Fruit fly (Drosophila melanogaster) whole organism, adult: ENCODE measurements around the gene Cow.

Experiments used
- CG11617 ChIP-seq: fragments of 200-800 bp; sonication (Bioruptor generic); optimal IDR thresholded peaks from 2 replicates; lab custom pipeline; 2017; ENCODE audit warnings: mild to moderate bottlenecking, missing biosample characterization, missing genetic modification reagents, missing genetic modification characterization
- CG12768 ChIP-seq: fragments of 200-800 bp; sonication (Bioruptor generic); optimal IDR thresholded peaks from 2 replicates; lab custom pipeline; 2017; ENCODE audit warnings: missing biosample characterization, missing genetic modification characterization, mild to moderate bottlenecking, moderate library complexity, missing genetic modification reagents
- CG14711 ChIP-seq: fragments of 200-800 bp; sonication (Bioruptor generic); optimal IDR thresholded peaks from 2 replicates; lab custom pipeline; 2018; ENCODE audit warnings: missing biosample characterization, mild to moderate bottlenecking, missing genetic modification characterization, moderate library complexity
- CG1620 ChIP-seq: fragments of 200-800 bp; sonication (Bioruptor generic); optimal IDR thresholded peaks from 2 replicates; lab custom pipeline; 2016; ENCODE audit warnings: missing biosample characterization, missing genetic modification characterization
- CG33017 ChIP-seq: fragments of 200-800 bp; sonication (Bioruptor generic); optimal IDR thresholded peaks from 2 replicates; lab custom pipeline; 2018; ENCODE audit warnings: missing biosample characterization, mild to moderate bottlenecking, missing genetic modification characterization, moderate library complexity
- CG5204 ChIP-seq: fragments of 200-800 bp; sonication (Bioruptor generic); optimal IDR thresholded peaks from 2 replicates; lab custom pipeline; 2016; ENCODE audit warnings: missing biosample characterization, missing genetic modification characterization
- CG7045 ChIP-seq: fragments of 200-800 bp; sonication (Bioruptor generic); optimal IDR thresholded peaks from 2 replicates; lab custom pipeline; 2017; ENCODE audit warnings: missing biosample characterization, mild to moderate bottlenecking, missing genetic modification characterization
- CG7101 ChIP-seq: fragments of 200-800 bp; sonication (Bioruptor generic); optimal IDR thresholded peaks from 2 replicates; lab custom pipeline; 2018; ENCODE audit warnings: missing biosample characterization, mild to moderate bottlenecking, missing genetic modification characterization, moderate library complexity
- Clk ChIP-seq: fragments of 200-800 bp; sonication (Bioruptor generic); optimal IDR thresholded peaks from 2 replicates; lab custom pipeline; 2017; ENCODE audit warnings: missing biosample characterization, missing genetic modification characterization
- Crg-1 ChIP-seq: fragments of 200-800 bp; sonication (Bioruptor generic); optimal IDR thresholded peaks from 2 replicates; lab custom pipeline; 2016; ENCODE audit warnings: missing biosample characterization, missing genetic modification characterization
- Hr96 ChIP-seq: fragments of 200-800 bp; sonication (Bioruptor generic); optimal IDR thresholded peaks from 2 replicates; lab custom pipeline; 2016; ENCODE audit warnings: missing biosample characterization, missing genetic modification characterization
- Mnt ChIP-seq: fragments of 200-800 bp; sonication (Bioruptor generic); optimal IDR thresholded peaks from 2 replicates; lab custom pipeline; 2016; ENCODE audit warnings: missing biosample characterization, mild to moderate bottlenecking, missing genetic modification characterization
- bab1 ChIP-seq: fragments of 200-800 bp; sonication (Bioruptor generic); optimal IDR thresholded peaks from 3 replicates; lab custom pipeline; 2019; ENCODE audit warnings: missing biosample characterization, mild to moderate bottlenecking, missing genetic modification characterization, moderate library complexity
- cic ChIP-seq: fragments of 200-800 bp; sonication (Bioruptor generic); optimal IDR thresholded peaks from 2 replicates; lab custom pipeline; 2017; ENCODE audit warnings: missing biosample characterization, mild to moderate bottlenecking, missing genetic modification characterization, moderate library complexity
- cnc ChIP-seq, 2 experiments: fragments of >200 bp; optimal IDR thresholded peaks; 2 replicates each; lab custom pipeline; 2017
- kay ChIP-seq: fragments of 200-800 bp; sonication (Bioruptor generic); peaks from one replicate; lab custom pipeline; 2016; ENCODE audit warnings: missing biosample characterization, missing genetic modification characterization, borderline replicate concordance
- ovo ChIP-seq: fragments of 200-800 bp; sonication (Bioruptor generic); optimal IDR thresholded peaks from 2 replicates; lab custom pipeline; 2016; ENCODE audit warnings: missing biosample characterization, missing genetic modification characterization
- pad ChIP-seq: fragments of 200-800 bp; sonication (Bioruptor generic); optimal IDR thresholded peaks from 3 replicates; lab custom pipeline; 2017; ENCODE audit warnings: missing biosample characterization, missing genetic modification characterization, mild to moderate bottlenecking, moderate library complexity, missing genetic modification reagents
- tj ChIP-seq: fragments of 200-800 bp; sonication (Bioruptor generic); optimal IDR thresholded peaks from 3 replicates; lab custom pipeline; 2017; ENCODE audit warnings: missing biosample characterization, mild to moderate bottlenecking, missing genetic modification characterization, moderate library complexity
- toe ChIP-seq: fragments of 200-800 bp; sonication (Bioruptor generic); optimal IDR thresholded peaks from 2 replicates; lab custom pipeline; 2016; ENCODE audit warnings: missing biosample characterization, missing genetic modification characterization

Cow gene

DNA sequence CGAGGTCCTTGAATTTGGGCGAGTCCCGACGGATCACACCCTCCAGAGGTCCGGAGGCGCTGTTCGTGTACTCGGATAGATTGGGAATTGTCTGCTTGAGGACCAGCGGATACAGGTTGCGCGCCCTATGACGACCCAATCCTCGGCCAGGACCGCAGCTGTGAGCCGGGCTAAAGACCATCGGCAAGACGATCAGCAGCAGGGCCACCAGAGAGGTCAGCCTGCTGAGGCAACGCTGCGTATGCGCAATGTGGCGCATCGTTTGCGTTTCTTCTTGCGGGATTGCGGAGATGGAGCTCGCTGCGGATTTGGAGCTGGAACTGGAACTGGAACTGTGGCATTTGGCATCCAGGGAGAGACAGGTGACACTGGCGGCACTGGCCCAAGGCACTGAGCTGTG, 28.6 kb upstream of the Cow start:
- TF ChIP-seq toe (GFP tag; lab: Kevin White, UChicago) (no peak), CG14711 (tag; lab: Kevin White, UChicago) (no peak), CG7101 (tag; lab: Kevin White, UChicago) (no peak), Hr96 (GFP tag; lab: Kevin White, UChicago) (no peak), CG7045 (GFP tag; lab: Kevin White, UChicago) (no peak), CG1620 (GFP tag; lab: Kevin White, UChicago) (no peak), CG12768 (no peak), CG11617 (GFP tag; lab: Kevin White, UChicago) (no peak), Crg-1 (GFP tag; lab: Kevin White, UChicago) (no peak), ovo (no peak), Clk (GFP tag; lab: Kevin White, UChicago) (no peak), CG5204 (GFP tag; lab: Kevin White, UChicago) (no peak), bab1 (GFP tag; lab: Kevin White, UChicago) (no peak), cic (no peak), tj (GFP tag; lab: Kevin White, UChicago) (no peak), CG33017 (tag; lab: Kevin White, UChicago) (no peak), cnc (optimal IDR thresholded peaks at IDR 0.05; lab: Kevin White, UChicago) (no peak), pad (GFP tag; lab: Kevin White, UChicago) (no peak)

DNA sequence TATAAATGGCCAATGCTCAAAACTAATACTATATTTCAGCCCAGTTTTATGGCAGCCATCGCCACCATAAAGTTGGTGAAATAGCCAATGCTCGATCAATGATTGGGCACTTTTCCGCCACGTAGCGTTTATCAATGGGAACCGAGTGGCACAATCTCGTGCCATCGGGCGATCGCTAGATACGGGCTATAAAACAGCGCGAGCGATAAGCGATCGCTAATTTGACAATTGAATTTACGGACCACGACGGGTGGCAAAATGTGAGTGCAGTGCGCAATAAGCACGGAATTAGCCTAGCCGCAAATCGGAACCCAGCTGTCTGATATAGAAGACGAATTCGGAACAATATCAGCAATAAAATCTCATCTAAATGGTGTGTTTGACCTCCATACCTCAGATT, 27.8 kb upstream of the Cow start:
- TF ChIP-seq CG1620 (GFP tag; lab: Kevin White, UChicago), result no peak
- peak; percentile 11 to 52 for TF ChIP-seq cnc (optimal IDR thresholded peaks at IDR 0.05; lab: Kevin White, UChicago)

DNA sequence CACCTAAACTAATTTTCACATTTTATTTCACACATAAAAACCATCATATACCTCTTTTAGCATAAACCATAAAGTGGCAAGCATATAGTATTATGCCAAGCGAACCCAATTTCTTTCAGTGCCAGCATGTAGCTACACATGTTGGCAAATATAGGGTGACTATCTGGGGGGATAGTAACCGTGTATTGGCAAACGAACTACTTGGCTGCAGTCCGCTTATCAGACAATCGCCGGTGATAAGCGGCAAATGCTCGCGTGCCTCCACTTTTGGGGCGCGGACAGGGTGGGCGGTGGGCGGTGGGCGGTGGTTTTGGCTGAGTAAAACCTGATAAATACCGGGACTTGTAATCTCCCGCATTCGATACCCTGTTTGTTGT, 27.1 kb upstream of the Cow start:
- no peak for TF ChIP-seq kay (GFP tag; lab: Kevin White, UChicago)
- TF ChIP-seq CG14711 (tag; lab: Kevin White, UChicago), result no peak
- no peak for TF ChIP-seq bab1 (GFP tag; lab: Kevin White, UChicago)
- TF ChIP-seq CG12768, result peak; percentile 41
- TF ChIP-seq CG7101 (tag; lab: Kevin White, UChicago), result peak; percentile 11
- TF ChIP-seq CG11617 (GFP tag; lab: Kevin White, UChicago), result peak; percentile 53
- no peak for TF ChIP-seq cnc (optimal IDR thresholded peaks at IDR 0.05; lab: Kevin White, UChicago)
- TF ChIP-seq Mnt, result peak; percentile 28
- TF ChIP-seq Crg-1 (GFP tag; lab: Kevin White, UChicago), result no peak
- TF ChIP-seq CG7045 (GFP tag; lab: Kevin White, UChicago), result peak; percentile 37
- no peak for TF ChIP-seq CG1620 (GFP tag; lab: Kevin White, UChicago)
- TF ChIP-seq Hr96 (GFP tag; lab: Kevin White, UChicago), result peak; percentile 1
- TF ChIP-seq Clk (GFP tag; lab: Kevin White, UChicago), result peak; percentile 15
- TF ChIP-seq cic, result no peak
- TF ChIP-seq tj (GFP tag; lab: Kevin White, UChicago), result no peak
- peak; percentile 14 for TF ChIP-seq toe (GFP tag; lab: Kevin White, UChicago)
- no peak for TF ChIP-seq CG5204 (GFP tag; lab: Kevin White, UChicago)
- TF ChIP-seq pad (GFP tag; lab: Kevin White, UChicago), result peak; percentile 5
- TF ChIP-seq ovo, result no peak

DNA sequence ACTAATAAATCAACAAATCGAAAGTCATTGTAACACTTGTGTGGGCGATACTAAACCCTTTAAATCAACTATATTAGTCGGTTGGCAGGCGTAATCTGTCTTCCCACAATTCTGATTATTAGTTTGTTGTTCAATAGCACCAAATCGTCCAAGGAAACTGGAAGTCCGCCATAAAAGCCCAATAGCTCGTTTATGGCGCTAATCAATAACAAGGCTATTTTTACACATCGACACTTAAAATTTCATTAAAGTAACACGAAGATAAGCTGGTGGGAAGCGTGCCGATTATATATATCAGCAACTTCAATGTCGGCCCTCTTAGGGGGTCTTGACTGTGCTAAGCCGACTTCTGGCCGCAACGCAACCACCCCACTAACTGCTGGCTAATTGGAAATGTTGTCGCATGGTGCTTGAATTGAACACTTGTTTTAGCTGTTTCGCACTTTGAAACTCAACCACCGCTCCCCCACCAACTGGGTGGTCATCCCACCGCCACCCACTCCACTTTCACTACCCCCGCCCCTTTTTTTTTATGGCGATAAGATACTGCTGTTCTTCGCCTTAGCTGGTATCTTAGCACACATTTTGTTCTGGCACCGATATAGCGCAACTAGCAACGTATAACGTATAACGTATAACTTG, 26.6 kb upstream of the Cow start:
- TF ChIP-seq Crg-1 (GFP tag; lab: Kevin White, UChicago) (no peak), cic (peak; percentile 71), kay (GFP tag; lab: Kevin White, UChicago) (no peak), CG12768 (peak; percentile 69)

DNA sequence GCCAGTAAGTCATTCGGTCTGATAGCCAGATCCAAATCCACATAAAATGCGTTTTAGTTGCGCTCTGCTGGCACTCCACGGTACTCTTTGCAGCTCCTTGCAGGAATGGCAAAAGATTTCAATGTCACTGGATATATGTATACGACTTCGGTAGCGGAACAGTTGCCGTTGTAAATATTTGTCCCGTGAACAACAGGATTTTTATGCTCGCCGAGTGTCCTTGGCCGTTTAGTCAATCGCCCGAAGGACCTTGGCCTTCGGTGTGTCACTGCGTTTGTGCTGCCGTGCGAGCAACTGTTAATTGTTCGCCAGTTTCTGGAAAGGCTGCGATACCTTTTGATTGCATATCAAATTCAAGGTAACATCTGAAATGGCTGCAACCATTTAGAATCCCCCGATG, 25.9 kb upstream of the Cow start:
- TF ChIP-seq CG7101 (tag; lab: Kevin White, UChicago), result no peak
- no peak for TF ChIP-seq Mnt
- TF ChIP-seq CG11617 (GFP tag; lab: Kevin White, UChicago), result no peak
- no peak for TF ChIP-seq pad (GFP tag; lab: Kevin White, UChicago)
- TF ChIP-seq CG14711 (tag; lab: Kevin White, UChicago), result no peak
- no peak for TF ChIP-seq cic
- no peak for TF ChIP-seq cnc (optimal IDR thresholded peaks at IDR 0.05; lab: Kevin White, UChicago)
- TF ChIP-seq kay (GFP tag; lab: Kevin White, UChicago), result no peak
- TF ChIP-seq bab1 (GFP tag; lab: Kevin White, UChicago), result no peak
- TF ChIP-seq CG5204 (GFP tag; lab: Kevin White, UChicago), result no peak
- TF ChIP-seq CG33017 (tag; lab: Kevin White, UChicago), result no peak
- TF ChIP-seq Clk (GFP tag; lab: Kevin White, UChicago), result no peak

DNA sequence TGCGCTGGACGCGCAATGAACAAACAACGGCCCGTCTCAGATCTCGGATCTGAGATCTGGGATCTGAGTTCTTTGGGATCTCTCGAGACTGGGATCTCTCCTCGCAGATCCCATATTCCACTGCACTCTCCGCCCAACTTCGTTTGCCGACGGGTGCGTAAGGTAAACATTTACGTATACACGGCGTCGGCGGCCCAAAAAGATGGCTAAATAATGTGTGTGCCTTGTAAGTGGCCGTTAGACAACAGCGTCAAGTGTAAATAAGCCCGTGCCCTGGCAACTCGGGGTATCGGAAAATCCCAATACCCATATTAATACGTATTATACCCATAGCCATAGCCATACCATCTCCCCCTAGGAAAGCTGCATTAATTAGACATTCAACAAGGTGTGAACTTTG, 22.2 kb upstream of the Cow start:
- no peak for TF ChIP-seq CG33017 (tag; lab: Kevin White, UChicago)
- TF ChIP-seq CG1620 (GFP tag; lab: Kevin White, UChicago), result no peak
- TF ChIP-seq kay (GFP tag; lab: Kevin White, UChicago), result no peak
- no peak for TF ChIP-seq toe (GFP tag; lab: Kevin White, UChicago)
- TF ChIP-seq ovo, result no peak
- TF ChIP-seq tj (GFP tag; lab: Kevin White, UChicago), result no peak
- TF ChIP-seq cic, result no peak
- TF ChIP-seq pad (GFP tag; lab: Kevin White, UChicago), result no peak
- no peak for TF ChIP-seq CG5204 (GFP tag; lab: Kevin White, UChicago)
- TF ChIP-seq CG7045 (GFP tag; lab: Kevin White, UChicago), result no peak
- TF ChIP-seq bab1 (GFP tag; lab: Kevin White, UChicago), result no peak
- TF ChIP-seq CG12768, result no peak
- no peak for TF ChIP-seq CG11617 (GFP tag; lab: Kevin White, UChicago)
- no peak for TF ChIP-seq CG7101 (tag; lab: Kevin White, UChicago)
- no peak for TF ChIP-seq Mnt
- TF ChIP-seq cnc (optimal IDR thresholded peaks at IDR 0.05; lab: Kevin White, UChicago), result no peak
